Fruit fly (Drosophila melanogaster) whole organism, adult: ENCODE measurements around the gene CG10140.

Experiments
- Clk ChIP-seq: fragments of 200-800 bp; sonication (Bioruptor generic); optimal IDR thresholded peaks from 2 replicates; lab custom pipeline; 2017; ENCODE audit warnings: missing biosample characterization, missing genetic modification characterization
- Crg-1 ChIP-seq: fragments of 200-800 bp; sonication (Bioruptor generic); optimal IDR thresholded peaks from 2 replicates; lab custom pipeline; 2016; ENCODE audit warnings: missing biosample characterization, missing genetic modification characterization
- bab1 ChIP-seq: fragments of 200-800 bp; sonication (Bioruptor generic); optimal IDR thresholded peaks from 3 replicates; lab custom pipeline; 2019; ENCODE audit warnings: missing biosample characterization, mild to moderate bottlenecking, missing genetic modification characterization, moderate library complexity

DNA sequence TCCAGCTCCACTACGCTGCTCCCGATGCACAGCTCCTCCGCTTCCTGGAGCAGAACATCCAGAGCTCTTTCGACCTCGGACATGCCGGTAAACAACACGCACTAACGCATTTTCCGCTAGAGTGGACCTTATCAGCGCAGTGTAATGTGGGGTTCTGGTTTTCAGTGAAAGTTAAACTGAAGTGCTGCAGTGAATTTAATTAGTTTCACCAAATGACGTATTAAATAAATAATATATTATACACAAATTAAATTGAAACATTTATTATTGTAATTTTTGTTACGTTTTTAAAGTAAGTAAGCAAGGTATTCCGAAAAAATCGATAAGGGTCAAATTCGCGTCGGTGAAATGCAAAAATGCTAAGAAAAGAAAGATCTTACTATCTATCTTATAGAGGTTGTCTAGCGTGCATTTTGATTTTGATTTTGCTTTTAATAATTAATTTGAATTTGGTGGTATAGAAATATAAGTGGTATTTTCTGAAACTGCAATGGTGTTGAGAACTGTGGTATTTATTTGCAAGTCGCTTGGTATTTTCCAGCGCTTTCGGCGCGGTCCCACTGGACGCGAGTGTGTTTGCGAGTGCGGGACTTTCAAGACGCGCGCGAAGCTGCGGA lies 10.0 kb upstream of the CG10140 start, which contains the start of the genes JMJD7 and CG10738:
- TF ChIP-seq Crg-1 (GFP tag; lab: Kevin White, UChicago) (no peak), bab1 (peak; percentile 78), Clk (GFP tag; lab: Kevin White, UChicago) (peak; percentile 26)
